Worm (Caenorhabditis elegans) whole organism, young adult: ENCODE data around the gene C06B3.1.

Source experiments
- B0261.1 ChIP-seq: sonication (generic microtip); optimal IDR thresholded peaks from 2 replicates; lab custom pipeline; 2016; ENCODE audit warnings: mild to moderate bottlenecking, missing genetic modification characterization, moderate library complexity, missing compliant biosample characterization
- C17E4.6 ChIP-seq: fragments of 200-800 bp; sonication (Bioruptor generic); IDR thresholded peaks from 2 replicates; pipeline ENCODE4 v1.3.6; 2022; ENCODE audit warnings: missing genetic modification reagents, missing genetic modification characterization, missing compliant biosample characterization
- F33H1.4 ChIP-seq: fragments of 200-800 bp; sonication (Bioruptor generic); IDR thresholded peaks from 2 replicates; pipeline ENCODE4 v1.3.6; 2022; ENCODE audit warnings: missing genetic modification reagents, missing genetic modification characterization, missing compliant biosample characterization
- F39B2.1 ChIP-seq: fragments of 200-800 bp; sonication (Bioruptor generic); IDR thresholded peaks from 2 replicates; pipeline ENCODE4 v1.3.6; 2022; ENCODE audit warnings: missing genetic modification reagents, missing genetic modification characterization, missing compliant biosample characterization
- F57C9.4 ChIP-seq: sonication (generic microtip); optimal IDR thresholded peaks from 2 replicates; lab custom pipeline; 2017; ENCODE audit warnings: mild to moderate bottlenecking, missing genetic modification characterization, missing compliant biosample characterization
- K11D2.4 ChIP-seq: fragments of 200-800 bp; sonication (Bioruptor generic); IDR thresholded peaks from 2 replicates; pipeline ENCODE4 v1.3.6; 2022; ENCODE audit warnings: missing genetic modification reagents, missing genetic modification characterization, missing compliant biosample characterization
- T07F8.4 ChIP-seq: sonication (generic microtip); optimal IDR thresholded peaks from 2 replicates; lab custom pipeline; 2016; ENCODE audit warnings: mild to moderate bottlenecking, missing genetic modification characterization, moderate library complexity, missing compliant biosample characterization
- Y95B8A.8 ChIP-seq: fragments of 200-800 bp; sonication (Bioruptor generic); IDR thresholded peaks from 2 replicates; pipeline ENCODE4 v1.3.6; 2022; ENCODE audit warnings: missing genetic modification reagents, missing genetic modification characterization, missing compliant biosample characterization
- aptf-3 ChIP-seq: fragments of 200-800 bp; sonication (Bioruptor generic); IDR thresholded peaks from 2 replicates; pipeline ENCODE4 v1.3.6; 2022; ENCODE audit warnings: missing genetic modification characterization, missing compliant biosample characterization
- attf-3 ChIP-seq: fragments of 200-800 bp; sonication (Bioruptor generic); conservative IDR thresholded peaks from 2 replicates; pipeline ENCODE4 v1.3.6; 2022; ENCODE audit warnings: missing genetic modification reagents, missing genetic modification characterization, missing compliant biosample characterization
- bed-2 ChIP-seq: fragments of 200-800 bp; sonication (Bioruptor generic); IDR thresholded peaks from 2 replicates; pipeline ENCODE4 v1.3.6; 2022; ENCODE audit warnings: missing genetic modification reagents, missing genetic modification characterization, missing compliant biosample characterization
- ccch-3 ChIP-seq: fragments of 200-800 bp; sonication (Bioruptor generic); optimal IDR thresholded peaks from 2 replicates; lab custom pipeline; 2018; ENCODE audit warnings: mild to moderate bottlenecking, missing genetic modification characterization, missing compliant biosample characterization
- ceh-27 ChIP-seq: fragments of 200-800 bp; sonication (Bioruptor generic); optimal IDR thresholded peaks from 2 replicates; lab custom pipeline; 2018; ENCODE audit warnings: mild to moderate bottlenecking, missing genetic modification characterization, moderate library complexity, missing compliant biosample characterization
- ceh-40 ChIP-seq: fragments of 200-800 bp; sonication (Bioruptor generic); IDR thresholded peaks from 2 replicates; pipeline ENCODE4 v1.3.6; 2022; ENCODE audit warnings: missing genetic modification characterization, missing compliant biosample characterization
- dox-1 ChIP-seq: fragments of 200-800 bp; sonication (Bioruptor generic); IDR thresholded peaks from 2 replicates; pipeline ENCODE4 v1.3.6; 2022; ENCODE audit warnings: missing genetic modification reagents, missing genetic modification characterization, missing compliant biosample characterization
- dpl-1 ChIP-seq: fragments of 150-350 bp; optimal IDR thresholded peaks from 2 replicates; lab custom pipeline; 2014; ENCODE audit warnings: missing biosample characterization, missing genetic modification reagents, missing genetic modification characterization
- egrh-3 ChIP-seq: fragments of 200-800 bp; sonication (Bioruptor generic); IDR thresholded peaks from 2 replicates; pipeline ENCODE4 v1.3.6; 2022; ENCODE audit warnings: missing genetic modification reagents, missing genetic modification characterization, missing compliant biosample characterization
- ekl-4 ChIP-seq: fragments of 200-800 bp; sonication (Bioruptor generic); IDR thresholded peaks from 2 replicates; pipeline ENCODE4 v1.3.6; 2022; ENCODE audit warnings: missing genetic modification reagents, missing genetic modification characterization, missing compliant biosample characterization
- fkh-3 ChIP-seq: sonication (generic microtip); optimal IDR thresholded peaks from 2 replicates; lab custom pipeline; 2016; ENCODE audit warnings: mild to moderate bottlenecking, missing genetic modification characterization, missing compliant biosample characterization
- hlh-26 ChIP-seq: fragments of 200-800 bp; sonication (Bioruptor generic); conservative IDR thresholded peaks from 2 replicates; pipeline ENCODE4 v1.3.6; 2022; ENCODE audit warnings: missing genetic modification reagents, missing genetic modification characterization, missing compliant biosample characterization
- let-526 ChIP-seq: fragments of 200-800 bp; sonication (Bioruptor generic); IDR thresholded peaks from 2 replicates; pipeline ENCODE4 v1.3.6; 2022; ENCODE audit warnings: missing genetic modification reagents, missing genetic modification characterization, missing compliant biosample characterization
- let-607 ChIP-seq, 2 experiments: fragments of 200-800 bp in 1 of 2; sonication (Bioruptor generic) in 1 of 2; sonication (generic microtip) in 1 of 2; optimal IDR thresholded peaks; 2 replicates each; lab custom pipeline; 2016 to 2018; ENCODE audit warnings: mild to moderate bottlenecking in 2 of 2, missing compliant biosample characterization in 2 of 2, missing genetic modification characterization in 2 of 2, moderate library complexity in 2 of 2, missing genotype in 1 of 2
- lsy-27 ChIP-seq: sonication (generic microtip); optimal IDR thresholded peaks from 2 replicates; lab custom pipeline; 2017; ENCODE audit warnings: missing genetic modification characterization, mild to moderate bottlenecking, missing compliant biosample characterization, antibody characterized with exemption, missing genotype, borderline replicate concordance; ENCODE audit not compliant: insufficient read depth
- madf-10 ChIP-seq: sonication (generic microtip); optimal IDR thresholded peaks from 2 replicates; lab custom pipeline; 2016; ENCODE audit warnings: mild to moderate bottlenecking, missing genetic modification characterization, missing compliant biosample characterization
- madf-8 ChIP-seq: fragments of 200-800 bp; sonication (Bioruptor generic); conservative IDR thresholded peaks from 2 replicates; pipeline ENCODE4 v1.3.6; 2022; ENCODE audit warnings: missing genetic modification reagents, missing genetic modification characterization, missing compliant biosample characterization
- mes-4 ChIP-seq: sonication (generic microtip); optimal IDR thresholded peaks from 2 replicates; lab custom pipeline; 2016; ENCODE audit warnings: missing genotype, missing genetic modification characterization, missing compliant biosample characterization
- nfya-2 ChIP-seq: fragments of 200-800 bp; sonication (Bioruptor generic); IDR thresholded peaks from 2 replicates; pipeline ENCODE4 v1.3.6; 2022; ENCODE audit warnings: missing genetic modification reagents, missing genetic modification characterization, missing compliant biosample characterization
- nfyb-1 ChIP-seq: fragments of 200-800 bp; sonication (Bioruptor generic); IDR thresholded peaks from 2 replicates; pipeline ENCODE4 v1.3.6; 2022; ENCODE audit warnings: missing genetic modification reagents, missing genetic modification characterization, missing compliant biosample characterization
- nhr-120 ChIP-seq: fragments of 200-800 bp; sonication (Bioruptor generic); IDR thresholded peaks from 2 replicates; pipeline ENCODE4 v1.3.6; 2022; ENCODE audit warnings: missing genetic modification characterization, missing compliant biosample characterization
- nhr-27 ChIP-seq: fragments of 200-800 bp; sonication (Bioruptor generic); optimal IDR thresholded peaks from 2 replicates; lab custom pipeline; 2018; ENCODE audit warnings: mild to moderate bottlenecking, missing genetic modification characterization, moderate library complexity, missing compliant biosample characterization
- nhr-80 ChIP-seq: sonication (generic microtip); optimal IDR thresholded peaks from 2 replicates; lab custom pipeline; 2016; ENCODE audit warnings: missing genetic modification characterization, missing compliant biosample characterization
- pha-4 ChIP-seq: fragments of 150-350 bp; sonication (generic microtip); optimal IDR thresholded peaks from 2 replicates; lab custom pipeline; 2014; ENCODE audit warnings: missing biosample characterization, missing genetic modification reagents, missing genetic modification characterization
- sdz-38 ChIP-seq: sonication (generic microtip); optimal IDR thresholded peaks from 2 replicates; lab custom pipeline; 2016; ENCODE audit warnings: missing genotype, missing genetic modification characterization, missing compliant biosample characterization
- sea-2 ChIP-seq: fragments of 200-800 bp; sonication (Bioruptor generic); IDR thresholded peaks from 2 replicates; pipeline ENCODE4 v1.3.6; 2022; ENCODE audit warnings: missing genetic modification characterization, missing compliant biosample characterization
- tbp1 ChIP-seq: fragments of 200-800 bp; sonication (Bioruptor generic); optimal IDR thresholded peaks from 2 replicates; lab custom pipeline; 2018; ENCODE audit warnings: mild to moderate bottlenecking, missing genetic modification characterization, missing compliant biosample characterization
- unc-130 ChIP-seq: sonication (generic microtip); optimal IDR thresholded peaks from 2 replicates; lab custom pipeline; 2016; ENCODE audit warnings: missing genetic modification reagents, missing genetic modification characterization, missing compliant biosample characterization
- ztf-18 ChIP-seq: sonication (generic microtip); optimal IDR thresholded peaks from 2 replicates; lab custom pipeline; 2016; ENCODE audit warnings: missing genotype, mild to moderate bottlenecking, missing genetic modification characterization, missing compliant biosample characterization
- ztf-22 ChIP-seq: fragments of 200-800 bp; sonication (Bioruptor generic); optimal IDR thresholded peaks from 2 replicates; lab custom pipeline; 2018; ENCODE audit warnings: mild to moderate bottlenecking, missing genetic modification characterization, moderate library complexity, missing compliant biosample characterization
- ztf-28 ChIP-seq: fragments of 200-800 bp; sonication (Bioruptor generic); IDR thresholded peaks from 2 replicates; pipeline ENCODE4 v1.3.6; 2022; ENCODE audit warnings: missing genetic modification reagents, missing genetic modification characterization, missing compliant biosample characterization
- ztf-3 ChIP-seq: fragments of 200-800 bp; sonication (Bioruptor generic); optimal IDR thresholded peaks from 2 replicates; lab custom pipeline; 2018; ENCODE audit warnings: mild to moderate bottlenecking, missing genetic modification characterization, missing compliant biosample characterization
- ztf-6 ChIP-seq: fragments of 200-800 bp; sonication (Bioruptor generic); IDR thresholded peaks from 2 replicates; pipeline ENCODE4 v1.3.6; 2022; ENCODE audit warnings: missing genetic modification reagents, missing genetic modification characterization, missing compliant biosample characterization

Gene C06B3.1

DNA sequence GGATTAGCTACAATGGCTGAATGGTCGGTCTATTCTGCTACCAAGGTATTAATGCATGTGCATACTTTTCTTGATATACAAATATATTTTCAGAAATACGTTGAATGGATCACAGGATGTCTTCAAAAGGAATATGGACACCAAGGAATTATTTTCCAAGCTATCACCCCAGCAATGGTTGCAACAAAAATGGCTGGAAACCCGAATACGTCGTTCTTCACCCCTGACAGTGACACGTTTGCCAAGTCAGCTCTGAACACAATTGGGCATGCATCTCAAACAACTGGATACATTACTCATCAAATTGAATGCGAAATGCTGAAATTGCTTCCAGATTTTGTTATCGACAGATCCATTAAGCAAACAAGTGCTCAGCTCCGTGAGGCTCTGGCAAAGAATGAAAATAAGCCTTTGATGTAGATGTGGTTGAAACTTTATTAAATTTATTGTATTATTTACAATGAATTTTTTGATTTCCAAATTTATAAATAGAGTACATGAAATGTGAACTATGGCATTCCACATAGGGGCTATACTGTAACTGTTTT, 5.0 kb downstream of the C06B3.1 start (continued):
- TF ChIP-seq F39B2.1, result no peak
- TF ChIP-seq nhr-120 (GFP tag; lab: Robert Waterston, UW), result no peak
- TF ChIP-seq F57C9.4, result peak; percentile 78
- TF ChIP-seq nhr-27 (tag; lab: Kevin White, UChicago), result no peak
- TF ChIP-seq dox-1 (GFP tag; lab: Robert Waterston, UW), result peak; percentile 79
- peak; percentile 71 for TF ChIP-seq tbp1 (GFP tag; lab: Kevin White, UChicago)
- TF ChIP-seq nhr-80, result peak; percentile 47
- TF ChIP-seq let-526 (GFP tag; lab: Robert Waterston, UW), result peak; percentile 84
- TF ChIP-seq ztf-28 (GFP tag; lab: Robert Waterston, UW), result 0 out of 2 replicates have a peak, but pooled peaks have one; percentile 75
- no peak for TF ChIP-seq T07F8.4
- TF ChIP-seq let-607 (tag; optimal IDR thresholded peaks at IDR 0.05; lab: Kevin White, UChicago), result peak; percentile 4 to 34
- no peak for TF ChIP-seq madf-8 (GFP tag; lab: Robert Waterston, UW)
- peak; percentile 68 for TF ChIP-seq ekl-4 (GFP tag; lab: Robert Waterston, UW)
- TF ChIP-seq attf-3, result 0 out of 2 replicates have a peak, but pooled peaks have one; percentile 16
- TF ChIP-seq F33H1.4 (GFP tag; lab: Robert Waterston, UW), result no peak; the same call in none of the 2 replicates
- no peak for TF ChIP-seq unc-130 (GFP tag; lab: Kevin White, UChicago)
- TF ChIP-seq dpl-1, result no peak
- peak; percentile 55 for TF ChIP-seq pha-4
- TF ChIP-seq ceh-40 (GFP tag; lab: Robert Waterston, UW), result 0 out of 2 replicates have a peak, but pooled peaks have one; percentile 61
- TF ChIP-seq ccch-3, result no peak
- TF ChIP-seq sea-2 (GFP tag; lab: Robert Waterston, UW), result peak; percentile 22; the same call in 1 of the 2 replicates
- no peak for TF ChIP-seq mes-4
- TF ChIP-seq madf-10 (tag; lab: Kevin White, UChicago), result peak; percentile 64
- TF ChIP-seq fkh-3, result no peak
- 0 out of 2 replicates have a peak, but pooled peaks have one; percentile 34 for TF ChIP-seq C17E4.6 (GFP tag; lab: Robert Waterston, UW)
- no peak for TF ChIP-seq hlh-26 (GFP tag; lab: Robert Waterston, UW)
- TF ChIP-seq nfya-2, result no peak
- no peak for TF ChIP-seq B0261.1 (tag; lab: Kevin White, UChicago)
- TF ChIP-seq aptf-3 (GFP tag; lab: Robert Waterston, UW), result peak; percentile 88; the same call in 1 of the 2 replicates
- TF ChIP-seq sdz-38, result no peak
- peak; percentile 41 for TF ChIP-seq ceh-27 (GFP tag; lab: Kevin White, UChicago)
- no peak for TF ChIP-seq ztf-18
- TF ChIP-seq Y95B8A.8, result peak; percentile 88
- TF ChIP-seq egrh-3 (GFP tag; lab: Robert Waterston, UW), result no peak
- TF ChIP-seq lsy-27 (tag; lab: Kevin White, UChicago), result no peak
- peak; percentile 84 for TF ChIP-seq K11D2.4 (GFP tag; lab: Robert Waterston, UW)
- peak; percentile 47 for TF ChIP-seq ztf-3 (GFP tag; lab: Kevin White, UChicago)
- TF ChIP-seq ztf-22 (GFP tag; lab: Kevin White, UChicago), result peak; percentile 76
- TF ChIP-seq ztf-6 (GFP tag; lab: Robert Waterston, UW), result no peak
- peak; percentile 95 for TF ChIP-seq nfyb-1 (GFP tag; lab: Robert Waterston, UW)
- TF ChIP-seq bed-2, result no peak
- TF ChIP-seq, all 124 proteins: peak for 69
